Worm (Caenorhabditis elegans): ENCODE data around the gene T20D4.3.

DNA sequence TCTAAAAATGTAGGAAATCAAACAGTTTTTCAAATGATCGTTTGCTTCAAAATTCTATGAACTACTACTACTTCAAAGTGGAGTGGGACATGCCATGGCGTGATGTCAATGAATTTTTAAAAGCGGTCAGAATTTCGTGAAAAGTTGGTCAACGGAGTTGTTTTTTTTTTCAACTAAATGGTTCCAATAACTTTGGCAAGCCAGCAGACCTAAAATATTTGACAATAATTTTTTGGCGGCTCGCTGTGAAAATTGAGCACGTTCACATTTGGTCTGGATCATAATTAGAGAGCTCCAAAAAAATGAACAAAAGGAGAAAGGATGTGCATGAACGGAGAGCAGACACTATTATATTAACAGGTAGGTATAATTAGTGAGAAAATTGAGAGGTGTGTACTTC is 32.3 kb downstream of the T20D4.3 start:
- TF ChIP-seq flt-1 (GFP tag; IDR thresholded peaks at IDR 0.05), result no peak
- no peak for TF ChIP-seq T22C8.4 (GFP tag; IDR thresholded peaks at IDR 0.05)
- TF ChIP-seq ref-1 (GFP tag; conservative IDR thresholded peaks at IDR 0.05), result no peak
